Fruit fly (Drosophila melanogaster): ENCODE data around the gene Ranbp21.

The Ranbp21 gene

DNA sequence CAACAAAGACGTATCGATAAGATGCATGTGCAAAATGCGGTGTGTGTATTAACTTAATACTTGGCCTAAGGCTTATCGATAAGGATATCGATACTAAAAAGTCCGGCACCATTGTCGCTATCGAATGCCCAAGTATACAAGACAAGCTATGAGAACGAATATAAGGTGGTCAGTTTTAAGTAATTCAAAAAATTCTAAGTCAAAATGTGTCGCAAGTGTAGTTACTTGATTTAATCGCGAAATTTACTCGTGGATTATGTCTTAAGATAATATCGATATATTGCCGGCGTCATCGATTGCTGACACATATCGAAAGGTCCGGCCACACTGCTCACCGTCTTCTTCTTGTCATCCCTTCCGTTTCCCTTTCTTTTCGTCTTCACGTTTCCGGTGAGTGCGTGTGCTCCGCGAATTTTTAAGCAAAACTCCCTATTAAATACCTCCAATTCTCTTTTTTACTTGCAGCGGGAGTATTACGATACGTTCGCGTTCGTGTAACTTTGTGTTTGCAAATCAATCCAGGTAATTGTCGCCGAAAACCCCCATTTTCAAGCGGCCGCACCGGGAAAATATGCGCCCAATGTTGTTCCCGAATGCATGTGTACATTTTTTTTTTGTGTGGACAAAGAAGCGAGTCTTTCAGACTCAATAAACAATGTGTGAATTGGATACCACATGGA, 54.2 kb downstream of the Ranbp21 start, which contains the start of gene RpS10b (continued):
- TF ChIP-seq crp (GFP tag; optimal IDR thresholded peaks at IDR 0.05) (peak in 1 of 2 experiments; percentile 63), CG4617 (GFP tag; optimal IDR thresholded peaks at IDR 0.05; ENCODE audit: borderline replicate concordance) (peak; percentile 57), br (optimal IDR thresholded peaks at IDR 0.05) (no peak), CG7372 (GFP tag; IDR thresholded peaks at IDR 0.05) (peak; percentile 41), nmo (GFP tag; optimal IDR thresholded peaks at IDR 0.05) (peak; percentile 89), CG11247 (GFP tag; IDR thresholded peaks at IDR 0.05) (peak; percentile 69), trem (tag; optimal IDR thresholded peaks at IDR 0.05) (peak; percentile 83), bcd (GFP tag; optimal IDR thresholded peaks at IDR 0.05) (peak; percentile 95), CG7963 (GFP tag; IDR thresholded peaks at IDR 0.05; ENCODE audit: partially characterized antibody) (peak; percentile 78), bbx (GFP tag; IDR thresholded peaks at IDR 0.05; ENCODE audit: partially characterized antibody) (peak; percentile 88), CG8765 (GFP tag; IDR thresholded peaks at IDR 0.05) (peak; percentile 29; the same call in 1 of the 2 replicates), CG31365 (tag; optimal IDR thresholded peaks at IDR 0.05) (peak; percentile 81), CG11093 (GFP tag; IDR thresholded peaks at IDR 0.05) (no peak), Chrac-16 (GFP tag; optimal IDR thresholded peaks at IDR 0.05) (peak; percentile 68), Ets65A (GFP tag) (peak; percentile 98), CG15269 (tag; optimal IDR thresholded peaks at IDR 0.05) (peak; percentile 78), Med (GFP tag) (peak; percentile 99), Mad (GFP tag; optimal IDR thresholded peaks at IDR 0.05) (peak; percentile 86), ab (GFP tag; optimal IDR thresholded peaks at IDR 0.05) (no peak), lov (optimal IDR thresholded peaks at IDR 0.05) (no peak), lov (GFP tag; IDR thresholded peaks at IDR 0.05) (peak; percentile 89), CG8281 (tag; optimal IDR thresholded peaks at IDR 0.05) (peak; percentile 70), CG43689 (GFP tag; IDR thresholded peaks at IDR 0.05) (peak; percentile 78), CG1832 (GFP tag; optimal IDR thresholded peaks at IDR 0.05) (no peak), Dref (GFP tag; IDR thresholded peaks at IDR 0.05) (peak; percentile 84), phol (tag; optimal IDR thresholded peaks at IDR 0.05) (peak; percentile 88), CkIIα-i1 (GFP tag; IDR thresholded peaks at IDR 0.05) (0 out of 2 replicates have a peak, but pooled peaks have one; percentile 17), CG1792 (GFP tag; optimal IDR thresholded peaks at IDR 0.05) (peak; percentile 89), fd96Cb (tag; optimal IDR thresholded peaks at IDR 0.05) (peak; percentile 56), CG9817 (tag; optimal IDR thresholded peaks at IDR 0.05) (peak; percentile 77), PHDP (tag; optimal IDR thresholded peaks at IDR 0.05) (peak; percentile 86), Fer2 (tag; optimal IDR thresholded peaks at IDR 0.05) (peak; percentile 81), CG8924 (tag; optimal IDR thresholded peaks at IDR 0.05) (peak; percentile 72), CG33213 (GFP tag; optimal IDR thresholded peaks at IDR 0.05) (peak; percentile 87), psq (GFP tag; optimal IDR thresholded peaks at IDR 0.05) (peak; percentile 42), CG10431 (GFP tag; optimal IDR thresholded peaks at IDR 0.05) (peak; percentile 96), sisA (GFP tag; IDR thresholded peaks at IDR 0.05) (peak; percentile 55; the same call in 1 of the 2 replicates), CG13424 (tag; optimal IDR thresholded peaks at IDR 0.05) (peak; percentile 60), Pdp1 (GFP tag; optimal IDR thresholded peaks at IDR 0.05) (peak; percentile 48 to 79), MTF-1 (GFP tag; optimal IDR thresholded peaks at IDR 0.05; ENCODE audit: borderline replicate concordance) (peak; percentile 97), CG5953 (GFP tag; IDR thresholded peaks at IDR 0.05) (peak; percentile 74), CG6791 (GFP tag; IDR thresholded peaks at IDR 0.05; ENCODE audit: partially characterized antibody) (peak; percentile 87), CG18599 (GFP tag; optimal IDR thresholded peaks at IDR 0.05) (peak; percentile 92), CG7928 (GFP tag; optimal IDR thresholded peaks at IDR 0.05) (peak; percentile 67), cato (GFP tag; optimal IDR thresholded peaks at IDR 0.05; ENCODE audit: borderline replicate concordance) (peak; percentile 81), caup (GFP tag; optimal IDR thresholded peaks at IDR 0.05; ENCODE audit: severe bottlenecking) (peak; percentile 97), CG9797 (GFP tag; optimal IDR thresholded peaks at IDR 0.05) (peak; percentile 86), Sin3A (optimal IDR thresholded peaks at IDR 0.05) (peak; percentile 99), ro (GFP tag; IDR thresholded peaks at IDR 0.05) (no peak)

Measured in whole organism, embryonic.